Fruit fly (Drosophila melanogaster) whole organism, prepupa: ENCODE data around the gene CG10089.

Experiments
- CG10631 ChIP-seq: fragments of 200-800 bp; sonication (Bioruptor generic); optimal IDR thresholded peaks from 2 replicates; lab custom pipeline; 2016; ENCODE audit warnings: missing biosample characterization, missing genetic modification characterization
- CG11294 ChIP-seq: fragments of 200-800 bp; sonication (Bioruptor generic); IDR thresholded peaks from 2 replicates; pipeline ENCODE4 v1.3.6; 2022; ENCODE audit warnings: missing biosample characterization, missing genetic modification characterization
- CG11762 ChIP-seq: fragments of 200-800 bp; sonication (Bioruptor generic); optimal IDR thresholded peaks from 3 replicates; lab custom pipeline; 2016; ENCODE audit warnings: missing biosample characterization, missing genetic modification characterization; ENCODE audit not compliant: insufficient read depth
- CG11902 ChIP-seq: fragments of 200-800 bp; sonication (Bioruptor generic); optimal IDR thresholded peaks from 3 replicates; lab custom pipeline; 2016; ENCODE audit warnings: missing biosample characterization, missing genetic modification characterization
- CG15336 ChIP-seq: fragments of 200-800 bp; sonication (Bioruptor generic); IDR thresholded peaks from 2 replicates; pipeline ENCODE4 v1.3.6; 2022; ENCODE audit warnings: missing biosample characterization, missing genetic modification characterization
- CG1621 ChIP-seq: fragments of 200-800 bp; sonication (Bioruptor generic); optimal IDR thresholded peaks from 3 replicates; lab custom pipeline; 2018; ENCODE audit warnings: missing biosample characterization, mild to moderate bottlenecking, missing genetic modification characterization
- CG16779 ChIP-seq: fragments of 200-800 bp; sonication (Bioruptor generic); optimal IDR thresholded peaks from 3 replicates; lab custom pipeline; 2017; ENCODE audit warnings: missing biosample characterization, mild to moderate bottlenecking, missing genetic modification characterization
- CG3032 ChIP-seq: fragments of 200-800 bp; optimal IDR thresholded peaks from 2 replicates; lab custom pipeline; 2019; ENCODE audit warnings: missing biosample characterization, mild to moderate bottlenecking, missing genetic modification characterization, moderate library complexity
- CG32006 ChIP-seq: fragments of 200-800 bp; sonication (Bioruptor generic); optimal IDR thresholded peaks from 3 replicates; lab custom pipeline; 2017; ENCODE audit warnings: missing biosample characterization, mild to moderate bottlenecking, missing genetic modification characterization
- CG34406 ChIP-seq: fragments of 200-800 bp; sonication (Bioruptor generic); optimal IDR thresholded peaks from 3 replicates; lab custom pipeline; 2016; ENCODE audit warnings: missing biosample characterization, missing genetic modification characterization
- CG3919 ChIP-seq: fragments of 200-800 bp; sonication (Bioruptor generic); optimal IDR thresholded peaks from 3 replicates; lab custom pipeline; 2016; ENCODE audit warnings: missing biosample characterization, missing genetic modification characterization
- CG6276 ChIP-seq: fragments of 200-800 bp; sonication (Bioruptor generic); optimal IDR thresholded peaks from 2 replicates; lab custom pipeline; 2017; ENCODE audit warnings: missing biosample characterization, mild to moderate bottlenecking, missing genetic modification characterization
- CG6792 ChIP-seq: fragments of 200-800 bp; sonication (Bioruptor generic); optimal IDR thresholded peaks from 3 replicates; lab custom pipeline; 2016; ENCODE audit warnings: missing biosample characterization, missing genetic modification characterization
- CG6808 ChIP-seq: fragments of 200-800 bp; sonication (Bioruptor generic); optimal IDR thresholded peaks from 3 replicates; lab custom pipeline; 2017; ENCODE audit warnings: missing biosample characterization, missing genetic modification characterization, mild to moderate bottlenecking, moderate library complexity, missing genetic modification reagents
- CG6854 ChIP-seq: fragments of 200-800 bp; sonication (Bioruptor generic); optimal IDR thresholded peaks from 2 replicates; lab custom pipeline; 2017; ENCODE audit warnings: missing biosample characterization, mild to moderate bottlenecking, missing genetic modification characterization
- CG7368 ChIP-seq: fragments of 200-800 bp; sonication (Bioruptor generic); optimal IDR thresholded peaks from 3 replicates; lab custom pipeline; 2016; ENCODE audit warnings: missing biosample characterization, missing genetic modification characterization
- CG8119 ChIP-seq: fragments of 200-800 bp; sonication (Bioruptor generic); IDR thresholded peaks from 3 replicates; pipeline ENCODE4 v1.3.6; 2022; ENCODE audit warnings: missing biosample characterization, missing genetic modification characterization
- CG8632 ChIP-seq: fragments of 200-800 bp; sonication (Bioruptor generic); optimal IDR thresholded peaks from 3 replicates; lab custom pipeline; 2016; ENCODE audit warnings: missing biosample characterization, missing genetic modification characterization
- CG9139 ChIP-seq: fragments of 200-800 bp; sonication (Bioruptor generic); optimal IDR thresholded peaks from 3 replicates; lab custom pipeline; 2017; ENCODE audit warnings: missing biosample characterization, mild to moderate bottlenecking, missing genetic modification characterization
- Eip75B ChIP-seq: fragments of 200-800 bp; sonication (Bioruptor generic); optimal IDR thresholded peaks from 3 replicates; lab custom pipeline; 2016; ENCODE audit warnings: missing biosample characterization, missing genetic modification characterization
- Eip78C ChIP-seq: fragments of 200-800 bp; sonication (Bioruptor generic); peaks from one replicate; lab custom pipeline; 2016; ENCODE audit warnings: missing biosample characterization, missing genetic modification characterization
- Eip93F ChIP-seq: fragments of 200-800 bp; sonication (Bioruptor generic); optimal IDR thresholded peaks from 2 replicates; lab custom pipeline; 2016; ENCODE audit warnings: missing biosample characterization, mild to moderate bottlenecking, missing genetic modification characterization
- Hr38 ChIP-seq: sonication (Bioruptor generic); optimal IDR thresholded peaks from 2 replicates; lab custom pipeline; 2016; ENCODE audit warnings: missing biosample characterization, missing genetic modification characterization
- Hr39 ChIP-seq: fragments of 200-800 bp; sonication (Bioruptor generic); optimal IDR thresholded peaks from 2 replicates; lab custom pipeline; 2016; ENCODE audit warnings: missing biosample characterization, missing genetic modification characterization
- Hr4 ChIP-seq: fragments of 200-800 bp; sonication (Bioruptor generic); optimal IDR thresholded peaks from 3 replicates; lab custom pipeline; 2016; ENCODE audit warnings: missing biosample characterization, missing genetic modification characterization
- Lpt ChIP-seq: fragments of 200-800 bp; sonication (Bioruptor generic); optimal IDR thresholded peaks from 3 replicates; lab custom pipeline; 2016; ENCODE audit warnings: missing biosample characterization, missing genetic modification characterization
- Met ChIP-seq: fragments of 200-800 bp; sonication (Bioruptor generic); optimal IDR thresholded peaks from 3 replicates; lab custom pipeline; 2016; ENCODE audit warnings: missing biosample characterization, missing genetic modification characterization
- OdsH ChIP-seq: fragments of 200-800 bp; sonication (Bioruptor generic); optimal IDR thresholded peaks from 3 replicates; lab custom pipeline; 2016; ENCODE audit warnings: missing biosample characterization, missing genetic modification characterization
- Smox ChIP-seq: fragments of 200-800 bp; sonication (Bioruptor generic); optimal IDR thresholded peaks from 3 replicates; lab custom pipeline; 2016; ENCODE audit warnings: missing biosample characterization, missing genetic modification characterization
- Sox102F ChIP-seq: fragments of 200-800 bp; sonication (Bioruptor generic); optimal IDR thresholded peaks from 2 replicates; lab custom pipeline; 2016; ENCODE audit warnings: missing biosample characterization, mild to moderate bottlenecking, missing genetic modification characterization
- Sox14 ChIP-seq: fragments of 200-800 bp; sonication (Bioruptor generic); optimal IDR thresholded peaks from 3 replicates; lab custom pipeline; 2016; ENCODE audit warnings: missing biosample characterization, missing genetic modification characterization
- achi ChIP-seq: fragments of 200-800 bp; sonication (Bioruptor generic); optimal IDR thresholded peaks from 3 replicates; lab custom pipeline; 2016; ENCODE audit warnings: missing biosample characterization, missing genetic modification characterization
- acj6 ChIP-seq: fragments of 200-800 bp; sonication (Bioruptor generic); optimal IDR thresholded peaks from 3 replicates; lab custom pipeline; 2016; ENCODE audit warnings: missing biosample characterization, missing genetic modification characterization
- cyc ChIP-seq: fragments of 200-800 bp; sonication (Bioruptor generic); optimal IDR thresholded peaks from 3 replicates; lab custom pipeline; 2016; ENCODE audit warnings: missing biosample characterization, missing genetic modification characterization
- dac ChIP-seq: fragments of 200-800 bp; sonication (Bioruptor generic); optimal IDR thresholded peaks from 2 replicates; lab custom pipeline; 2017; ENCODE audit warnings: missing biosample characterization, mild to moderate bottlenecking, missing genetic modification characterization
- dsx ChIP-seq: fragments of 200-800 bp; optimal IDR thresholded peaks from 3 replicates; lab custom pipeline; 2019; ENCODE audit warnings: missing biosample characterization, mild to moderate bottlenecking, missing genetic modification characterization, moderate library complexity; ENCODE audit not compliant: poor library complexity, severe bottlenecking
- fd59A ChIP-seq: fragments of 200-800 bp; sonication (Bioruptor generic); optimal IDR thresholded peaks from 2 replicates; lab custom pipeline; 2017; ENCODE audit warnings: missing biosample characterization, mild to moderate bottlenecking, missing genetic modification characterization, missing genetic modification reagents
- fd85E ChIP-seq: fragments of 200-800 bp; sonication (Bioruptor generic); optimal IDR thresholded peaks from 3 replicates; lab custom pipeline; 2016; ENCODE audit warnings: missing biosample characterization, missing genetic modification characterization
- fkh ChIP-seq: fragments of 200-800 bp; sonication (Bioruptor generic); optimal IDR thresholded peaks from 3 replicates; lab custom pipeline; 2017; ENCODE audit warnings: missing biosample characterization, mild to moderate bottlenecking, missing genetic modification characterization, moderate library complexity
- lz ChIP-seq: fragments of 200-800 bp; sonication (Bioruptor generic); optimal IDR thresholded peaks from 3 replicates; lab custom pipeline; 2016; ENCODE audit warnings: missing biosample characterization, missing genetic modification characterization
- net ChIP-seq: fragments of 200-800 bp; sonication (Bioruptor generic); optimal IDR thresholded peaks from 3 replicates; lab custom pipeline; 2016; ENCODE audit warnings: missing biosample characterization, missing genetic modification characterization
- pdm3 ChIP-seq: fragments of 200-800 bp; sonication (Bioruptor generic); optimal IDR thresholded peaks from 3 replicates; lab custom pipeline; 2016; ENCODE audit warnings: missing biosample characterization, missing genetic modification characterization
- salr ChIP-seq, 2 experiments: fragments of 200-800 bp; sonication (Bioruptor generic); optimal IDR thresholded peaks; 3 replicates each; lab custom pipeline; 2016 to 2018; ENCODE audit warnings: missing biosample characterization in 2 of 2, missing genetic modification characterization in 2 of 2, mild to moderate bottlenecking in 1 of 2
- spab ChIP-seq: fragments of 200-800 bp; sonication (Bioruptor generic); optimal IDR thresholded peaks from 2 replicates; lab custom pipeline; 2017; ENCODE audit warnings: missing biosample characterization, mild to moderate bottlenecking, missing genetic modification characterization, missing genetic modification reagents
- svp ChIP-seq: fragments of 200-800 bp; sonication (Bioruptor generic); peaks from one replicate; lab custom pipeline; 2016; ENCODE audit warnings: missing biosample characterization, missing genetic modification characterization
- topi ChIP-seq: fragments of 200-800 bp; sonication (Bioruptor generic); optimal IDR thresholded peaks from 3 replicates; lab custom pipeline; 2016; ENCODE audit warnings: missing biosample characterization, missing genetic modification characterization
- vri ChIP-seq: fragments of 200-800 bp; sonication (Bioruptor generic); optimal IDR thresholded peaks from 3 replicates; lab custom pipeline; 2016; ENCODE audit warnings: missing biosample characterization, mild to moderate bottlenecking, missing genetic modification characterization

The CG10089 gene

DNA sequence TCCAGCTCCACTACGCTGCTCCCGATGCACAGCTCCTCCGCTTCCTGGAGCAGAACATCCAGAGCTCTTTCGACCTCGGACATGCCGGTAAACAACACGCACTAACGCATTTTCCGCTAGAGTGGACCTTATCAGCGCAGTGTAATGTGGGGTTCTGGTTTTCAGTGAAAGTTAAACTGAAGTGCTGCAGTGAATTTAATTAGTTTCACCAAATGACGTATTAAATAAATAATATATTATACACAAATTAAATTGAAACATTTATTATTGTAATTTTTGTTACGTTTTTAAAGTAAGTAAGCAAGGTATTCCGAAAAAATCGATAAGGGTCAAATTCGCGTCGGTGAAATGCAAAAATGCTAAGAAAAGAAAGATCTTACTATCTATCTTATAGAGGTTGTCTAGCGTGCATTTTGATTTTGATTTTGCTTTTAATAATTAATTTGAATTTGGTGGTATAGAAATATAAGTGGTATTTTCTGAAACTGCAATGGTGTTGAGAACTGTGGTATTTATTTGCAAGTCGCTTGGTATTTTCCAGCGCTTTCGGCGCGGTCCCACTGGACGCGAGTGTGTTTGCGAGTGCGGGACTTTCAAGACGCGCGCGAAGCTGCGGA is 24.3 kb downstream of the CG10089 start, which contains the start of the genes JMJD7 and CG10738 (continued):
- peak; percentile 46 for TF ChIP-seq acj6 (GFP tag; lab: Kevin White, UChicago)
- peak; percentile 23 for TF ChIP-seq Sox14 (GFP tag; lab: Kevin White, UChicago)
- TF ChIP-seq dsx (GFP tag; lab: Kevin White, UChicago), result no peak
- peak; percentile 30 for TF ChIP-seq Hr4 (GFP tag; lab: Kevin White, UChicago)
- no peak for TF ChIP-seq Eip75B (GFP tag; lab: Kevin White, UChicago)
- peak; percentile 28 for TF ChIP-seq CG9139 (GFP tag; lab: Kevin White, UChicago)
- TF ChIP-seq CG3919 (GFP tag; lab: Kevin White, UChicago), result peak; percentile 89
- no peak for TF ChIP-seq CG1621 (tag; lab: Kevin White, UChicago)
- 0 out of 2 replicates have a peak, but pooled peaks have one; percentile 18 for TF ChIP-seq CG15336 (GFP tag; lab: Robert Waterston, UW)
- no peak for TF ChIP-seq vri
- TF ChIP-seq CG11762 (GFP tag; lab: Kevin White, UChicago), result peak; percentile 76
- TF ChIP-seq CG7368 (GFP tag; lab: Kevin White, UChicago), result peak; percentile 56

DNA sequence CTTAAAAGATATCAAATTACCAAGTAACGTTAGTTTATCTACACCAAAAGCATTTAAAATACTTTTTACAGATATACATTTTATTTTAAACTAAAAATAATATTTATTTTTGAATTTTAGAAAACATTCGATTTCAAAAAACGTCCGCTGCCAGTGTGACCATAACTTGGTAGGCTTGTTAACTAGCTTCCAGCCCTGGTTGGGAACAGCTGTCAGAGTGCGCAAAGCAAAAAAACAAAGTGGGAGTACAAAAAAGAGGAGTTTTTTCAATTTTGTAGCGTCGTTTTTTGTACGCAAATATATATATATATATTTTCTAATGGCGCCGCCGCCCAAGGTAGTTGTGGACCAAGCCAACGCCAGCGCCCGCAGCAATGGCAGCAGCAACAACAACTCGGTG is 32.2 kb downstream of the CG10089 start, which contains the start of gene cmb:
TSS of gene cmb (plus strand) at position 195 of the 400 bp plus-strand sequence.
- TF ChIP-seq CG10631 (no peak), lz (peak; percentile 8), CG34406 (peak; percentile 62), CG15336 (GFP tag; lab: Robert Waterston, UW) (peak; percentile 91), Lpt (peak; percentile 90), CG7368 (GFP tag; lab: Kevin White, UChicago) (peak; percentile 34), cyc (peak; percentile 11), Met (no peak), topi (GFP tag; lab: Kevin White, UChicago) (peak; percentile 41), CG1621 (tag; lab: Kevin White, UChicago) (peak; percentile 90), CG8632 (GFP tag; lab: Kevin White, UChicago) (peak; percentile 56), Smox (GFP tag; lab: Kevin White, UChicago) (peak; percentile 12), acj6 (GFP tag; lab: Kevin White, UChicago) (peak; percentile 43), Sox102F (GFP tag; lab: Kevin White, UChicago) (peak; percentile 48), CG32006 (GFP tag; lab: Kevin White, UChicago) (peak; percentile 93), dac (GFP tag; lab: Kevin White, UChicago) (peak; percentile 94), Eip93F (GFP tag; lab: Kevin White, UChicago) (peak; percentile 31), pdm3 (GFP tag; lab: Kevin White, UChicago) (peak; percentile 68), Sox14 (GFP tag; lab: Kevin White, UChicago) (peak; percentile 62), fd85E (GFP tag; lab: Kevin White, UChicago) (no peak), spab (GFP tag; lab: Kevin White, UChicago) (peak; percentile 88), fd59A (GFP tag; lab: Kevin White, UChicago) (peak; percentile 66), CG3032 (tag; lab: Kevin White, UChicago) (peak; percentile 88), svp (GFP tag; lab: Kevin White, UChicago) (no peak), Hr4 (GFP tag; lab: Kevin White, UChicago) (peak; percentile 74), OdsH (GFP tag; lab: Kevin White, UChicago) (peak; percentile 71), salr (GFP tag; optimal IDR thresholded peaks at IDR 0.05; lab: Kevin White, UChicago) (peak; percentile 81 to 88), CG3919 (GFP tag; lab: Kevin White, UChicago) (peak; percentile 64), CG11902 (GFP tag; lab: Kevin White, UChicago) (no peak), Hr39 (GFP tag; lab: Kevin White, UChicago) (no peak), dsx (GFP tag; lab: Kevin White, UChicago) (peak; percentile 88), CG6276 (GFP tag; lab: Kevin White, UChicago) (peak; percentile 98), CG6854 (GFP tag; lab: Kevin White, UChicago) (peak; percentile 80), achi (GFP tag; lab: Kevin White, UChicago) (peak; percentile 88), CG6808 (GFP tag; lab: Kevin White, UChicago) (peak; percentile 87), CG11294 (GFP tag; lab: Robert Waterston, UW) (peak; percentile 23; the same call in 1 of the 2 replicates), Hr38 (no peak), fkh (GFP tag; lab: Kevin White, UChicago) (no peak), CG8119 (peak; percentile 96), CG6792 (GFP tag; lab: Kevin White, UChicago) (peak; percentile 49), Eip78C (GFP tag; lab: Kevin White, UChicago) (no peak), net (GFP tag; lab: Kevin White, UChicago) (peak; percentile 88), Eip75B (GFP tag; lab: Kevin White, UChicago) (peak; percentile 56), CG16779 (tag; lab: Kevin White, UChicago) (peak; percentile 92)
